Worm (Caenorhabditis elegans) whole organism, L4 larva: ENCODE data around the gene fut-1.

Experiments
- F10B5.3 ChIP-seq: sonication (generic microtip); optimal IDR thresholded peaks from 2 replicates; lab custom pipeline; 2016; ENCODE audit warnings: mild to moderate bottlenecking, missing genetic modification characterization, missing compliant biosample characterization
- F37D6.2 ChIP-seq: sonication (generic microtip); optimal IDR thresholded peaks from 2 replicates; lab custom pipeline; 2016; ENCODE audit warnings: mild to moderate bottlenecking, missing genetic modification characterization, missing compliant biosample characterization
- F49E8.2 ChIP-seq: sonication (generic microtip); optimal IDR thresholded peaks from 2 replicates; lab custom pipeline; 2016; ENCODE audit warnings: missing compliant biosample characterization, mild to moderate bottlenecking, missing genetic modification characterization, borderline replicate concordance
- Y48G9A.11 ChIP-seq: fragments of 200-800 bp; sonication (Bioruptor generic); IDR thresholded peaks from 2 replicates; pipeline ENCODE4 v1.3.6; 2022; ENCODE audit warnings: missing genetic modification reagents, missing genetic modification characterization, missing compliant biosample characterization
- Y75B8A.6 ChIP-seq: fragments of 200-800 bp; sonication (Bioruptor generic); IDR thresholded peaks from 2 replicates; pipeline ENCODE4 v1.3.6; 2022; ENCODE audit warnings: missing genetic modification reagents, missing genetic modification characterization, missing compliant biosample characterization
- aha-1 ChIP-seq: fragments of 150-350 bp; peaks from one replicate; lab custom pipeline; 2014; ENCODE audit warnings: missing biosample characterization, missing genetic modification characterization
- ama-1 ChIP-seq: fragments of 150-350 bp; optimal IDR thresholded peaks from 2 replicates; lab custom pipeline; 2014; ENCODE audit warnings: inconsistent platforms, mixed read lengths
- arid-1 ChIP-seq: fragments of 200-800 bp; sonication (Bioruptor generic); conservative IDR thresholded peaks from 2 replicates; pipeline ENCODE4 v1.3.6; 2022; ENCODE audit warnings: missing genetic modification reagents, missing genetic modification characterization, missing compliant biosample characterization
- attf-4 ChIP-seq: sonication (generic microtip); optimal IDR thresholded peaks from 3 replicates; lab custom pipeline; 2017; ENCODE audit warnings: missing biosample characterization, missing genetic modification characterization
- ceh-32 ChIP-seq: sonication (generic microtip); optimal IDR thresholded peaks from 2 replicates; lab custom pipeline; 2016; ENCODE audit warnings: mild to moderate bottlenecking, missing genetic modification characterization, missing compliant biosample characterization; ENCODE audit not compliant: poor library complexity
- ceh-82 ChIP-seq: sonication (generic microtip); optimal IDR thresholded peaks from 2 replicates; lab custom pipeline; 2017; ENCODE audit warnings: missing biosample characterization, missing genetic modification characterization
- daf-16 ChIP-seq, 3 experiments: sonication (generic microtip); optimal IDR thresholded peaks; 2 replicates each; lab custom pipeline; 2016 to 2017; ENCODE audit warnings: missing genetic modification characterization in 3 of 3, missing genetic modification reagents in 3 of 3, mild to moderate bottlenecking in 2 of 3, missing compliant biosample characterization in 2 of 3, missing biosample characterization in 1 of 3, moderate library complexity in 1 of 3
- daf-19 ChIP-seq: fragments of 200-800 bp; sonication (Bioruptor generic); conservative IDR thresholded peaks from 2 replicates; pipeline ENCODE4 v1.3.6; 2022; ENCODE audit warnings: missing genetic modification characterization, missing compliant biosample characterization
- daf-8 ChIP-seq: fragments of 200-800 bp; sonication (Bioruptor generic); IDR thresholded peaks from 2 replicates; pipeline ENCODE4 v1.3.6; 2022; ENCODE audit warnings: missing genetic modification characterization, missing compliant biosample characterization
- dmd-6 ChIP-seq: fragments of 200-800 bp; sonication (Bioruptor generic); IDR thresholded peaks from 2 replicates; pipeline ENCODE4 v1.3.6; 2022; ENCODE audit warnings: missing genetic modification reagents, missing genetic modification characterization, missing compliant biosample characterization
- duxl-1 ChIP-seq: sonication (generic microtip); optimal IDR thresholded peaks from 2 replicates; lab custom pipeline; 2016; ENCODE audit warnings: mild to moderate bottlenecking, missing genetic modification characterization, moderate library complexity, missing compliant biosample characterization; ENCODE audit not compliant: poor library complexity
- egl-27 ChIP-seq: sonication (generic microtip); optimal IDR thresholded peaks from 3 replicates; lab custom pipeline; 2017; ENCODE audit warnings: missing biosample characterization, missing genetic modification reagents, missing genetic modification characterization
- fkh-10 ChIP-seq: fragments of 150-350 bp; optimal IDR thresholded peaks from 2 replicates; lab custom pipeline; 2014; ENCODE audit warnings: missing biosample characterization, missing genetic modification reagents, missing genetic modification characterization
- gei-8 ChIP-seq: fragments of 200-800 bp; sonication (Bioruptor generic); optimal IDR thresholded peaks from 2 replicates; lab custom pipeline; 2018; ENCODE audit warnings: mild to moderate bottlenecking, missing genetic modification characterization, missing compliant biosample characterization
- hif-1 ChIP-seq, 2 experiments: sonication (generic microtip); optimal IDR thresholded peaks; 2 replicates each; lab custom pipeline; 2016 to 2017; ENCODE audit warnings: missing compliant biosample characterization in 2 of 2, missing genetic modification characterization in 2 of 2, missing genetic modification reagents in 2 of 2, missing genotype in 2 of 2, mild to moderate bottlenecking in 1 of 2
- lin-1 ChIP-seq: fragments of 200-800 bp; sonication (Bioruptor generic); IDR thresholded peaks from 2 replicates; pipeline ENCODE4 v1.3.6; 2022; ENCODE audit warnings: missing genetic modification reagents, missing genetic modification characterization, missing compliant biosample characterization
- lin-29 ChIP-seq: fragments of 200-800 bp; sonication (Bioruptor generic); IDR thresholded peaks from 2 replicates; pipeline ENCODE4 v1.3.6; 2022; ENCODE audit warnings: missing genetic modification reagents, missing genetic modification characterization, missing compliant biosample characterization
- lir-3 ChIP-seq: sonication (generic microtip); optimal IDR thresholded peaks from 2 replicates; lab custom pipeline; 2016; ENCODE audit warnings: mild to moderate bottlenecking, missing genetic modification characterization, missing compliant biosample characterization
- madf-5 ChIP-seq, 2 experiments: fragments of 200-800 bp; sonication (Bioruptor generic); IDR thresholded peaks; 2 replicates each; pipeline ENCODE4 v1.3.6; 2022; ENCODE audit warnings: missing compliant biosample characterization in 2 of 2, missing genetic modification characterization in 2 of 2
- mdl-1 ChIP-seq, 2 experiments: fragments of 150-350 bp in 1 of 2; sonication (generic microtip) in 1 of 2; optimal IDR thresholded peaks; 2 replicates each; lab custom pipeline; 2014 to 2017; ENCODE audit warnings: missing biosample characterization in 2 of 2, missing genetic modification characterization in 2 of 2
- mep-1 ChIP-seq: fragments of 150-350 bp; sonication (generic microtip); optimal IDR thresholded peaks from 3 replicates; lab custom pipeline; 2014; ENCODE audit warnings: missing biosample characterization, missing genetic modification characterization
- mxl-2 ChIP-seq: fragments of 200-800 bp; sonication (Bioruptor generic); conservative IDR thresholded peaks from 2 replicates; pipeline ENCODE4 v1.3.6; 2022; ENCODE audit warnings: missing genetic modification reagents, missing genetic modification characterization, missing compliant biosample characterization
- mxl-3 ChIP-seq: fragments of 200-800 bp; sonication (Bioruptor generic); optimal IDR thresholded peaks from 2 replicates; lab custom pipeline; 2018; ENCODE audit warnings: mild to moderate bottlenecking, missing genetic modification characterization, missing compliant biosample characterization
- nhr-10 ChIP-seq: fragments of 150-350 bp; optimal IDR thresholded peaks from 2 replicates; lab custom pipeline; 2014; ENCODE audit warnings: missing biosample characterization, missing genetic modification characterization
- nhr-102 ChIP-seq: sonication (generic microtip); optimal IDR thresholded peaks from 2 replicates; lab custom pipeline; 2016; ENCODE audit warnings: mild to moderate bottlenecking, missing genetic modification characterization, moderate library complexity, missing compliant biosample characterization
- nhr-25 ChIP-seq: sonication (generic microtip); optimal IDR thresholded peaks from 2 replicates; lab custom pipeline; 2017; ENCODE audit warnings: missing genetic modification characterization, mild to moderate bottlenecking, missing compliant biosample characterization, antibody characterized with exemption, moderate library complexity, borderline replicate concordance; ENCODE audit not compliant: insufficient read depth
- nhr-28 ChIP-seq: fragments of 150-350 bp; optimal IDR thresholded peaks from 2 replicates; lab custom pipeline; 2014; ENCODE audit warnings: missing biosample characterization, missing genetic modification characterization
- nhr-41 ChIP-seq: fragments of 200-800 bp; sonication (Bioruptor generic); IDR thresholded peaks from 2 replicates; pipeline ENCODE4 v1.3.6; 2022; ENCODE audit warnings: missing genetic modification reagents, missing genetic modification characterization, missing compliant biosample characterization
- nhr-42 ChIP-seq: fragments of 200-800 bp; sonication (Bioruptor generic); IDR thresholded peaks from 2 replicates; pipeline ENCODE4 v1.3.6; 2022; ENCODE audit warnings: missing genetic modification characterization, missing compliant biosample characterization
- nhr-6 ChIP-seq: fragments of 150-350 bp; optimal IDR thresholded peaks from 2 replicates; lab custom pipeline; 2014; ENCODE audit warnings: missing biosample characterization, missing genetic modification characterization
- nhr-77 ChIP-seq: fragments of 150-350 bp; optimal IDR thresholded peaks from 2 replicates; lab custom pipeline; 2014; ENCODE audit warnings: missing biosample characterization, missing genetic modification characterization
- pha-4 ChIP-seq, 2 experiments: fragments of 150-350 bp in 1 of 2; fragments of 200-800 bp in 1 of 2; sonication (Bioruptor generic) in 1 of 2; IDR thresholded peaks in 1 of 2; optimal IDR thresholded peaks in 1 of 2; 2 replicates each; pipeline versions ENCODE4 v1.3.6 to Lab custom; 2014 to 2022; ENCODE audit warnings: missing genetic modification characterization in 2 of 2, missing genetic modification reagents in 2 of 2, missing biosample characterization in 1 of 2, missing compliant biosample characterization in 1 of 2
- pqm-1 ChIP-seq: sonication (generic microtip); optimal IDR thresholded peaks from 2 replicates; lab custom pipeline; 2017; ENCODE audit warnings: missing biosample characterization, missing genetic modification characterization
- rbr-2 ChIP-seq: sonication (generic microtip); optimal IDR thresholded peaks from 2 replicates; lab custom pipeline; 2016; ENCODE audit warnings: missing genotype, missing genetic modification characterization, missing compliant biosample characterization
- saeg-2 ChIP-seq: fragments of 200-800 bp; sonication (Bioruptor generic); IDR thresholded peaks from 2 replicates; pipeline ENCODE4 v1.3.6; 2022; ENCODE audit warnings: missing genetic modification reagents, missing genetic modification characterization, missing compliant biosample characterization
- set-16 ChIP-seq: fragments of 200-800 bp; sonication (Bioruptor generic); IDR thresholded peaks from 2 replicates; pipeline ENCODE4 v1.3.6; 2022; ENCODE audit warnings: missing genetic modification reagents, missing genetic modification characterization, missing compliant biosample characterization
- skn-1 ChIP-seq: fragments of 150-350 bp; optimal IDR thresholded peaks from 2 replicates; lab custom pipeline; 2014; ENCODE audit warnings: missing biosample characterization, missing genetic modification characterization
- spr-3 ChIP-seq: fragments of 200-800 bp; sonication (Bioruptor generic); optimal IDR thresholded peaks from 2 replicates; lab custom pipeline; 2018; ENCODE audit warnings: mild to moderate bottlenecking, missing genetic modification characterization, missing compliant biosample characterization
- tag-97 ChIP-seq: fragments of 200-800 bp; sonication (Bioruptor generic); IDR thresholded peaks from 2 replicates; pipeline ENCODE4 v1.3.6; 2022; ENCODE audit warnings: missing genetic modification characterization, missing compliant biosample characterization
- unc-130 ChIP-seq: sonication (generic microtip); optimal IDR thresholded peaks from 2 replicates; lab custom pipeline; 2016; ENCODE audit warnings: missing genetic modification reagents, missing genetic modification characterization, missing compliant biosample characterization
- vab-7 ChIP-seq: fragments of 200-800 bp; sonication (Bioruptor generic); IDR thresholded peaks from 2 replicates; pipeline ENCODE4 v1.3.6; 2022; ENCODE audit warnings: missing genetic modification reagents, missing genetic modification characterization, missing compliant biosample characterization
- zfp-2 ChIP-seq: sonication (generic microtip); optimal IDR thresholded peaks from 2 replicates; lab custom pipeline; 2016; ENCODE audit warnings: mild to moderate bottlenecking, missing genetic modification characterization, missing compliant biosample characterization
- zfp-3 ChIP-seq: fragments of 200-800 bp; sonication (Bioruptor generic); conservative IDR thresholded peaks from 2 replicates; pipeline ENCODE4 v1.3.6; 2022; ENCODE audit warnings: missing genetic modification reagents, missing genetic modification characterization, missing compliant biosample characterization
- zip-11 ChIP-seq: fragments of 200-800 bp; sonication (Bioruptor generic); IDR thresholded peaks from 2 replicates; pipeline ENCODE4 v1.3.6; 2022; ENCODE audit warnings: missing genetic modification characterization, missing compliant biosample characterization
- ztf-11 ChIP-seq: fragments of 150-350 bp; optimal IDR thresholded peaks from 2 replicates; lab custom pipeline; 2014; ENCODE audit warnings: missing biosample characterization, missing genetic modification characterization
- ztf-7 ChIP-seq: fragments of 150-350 bp; optimal IDR thresholded peaks from 2 replicates; lab custom pipeline; 2014; ENCODE audit warnings: missing biosample characterization, missing genetic modification characterization

Gene fut-1

DNA sequence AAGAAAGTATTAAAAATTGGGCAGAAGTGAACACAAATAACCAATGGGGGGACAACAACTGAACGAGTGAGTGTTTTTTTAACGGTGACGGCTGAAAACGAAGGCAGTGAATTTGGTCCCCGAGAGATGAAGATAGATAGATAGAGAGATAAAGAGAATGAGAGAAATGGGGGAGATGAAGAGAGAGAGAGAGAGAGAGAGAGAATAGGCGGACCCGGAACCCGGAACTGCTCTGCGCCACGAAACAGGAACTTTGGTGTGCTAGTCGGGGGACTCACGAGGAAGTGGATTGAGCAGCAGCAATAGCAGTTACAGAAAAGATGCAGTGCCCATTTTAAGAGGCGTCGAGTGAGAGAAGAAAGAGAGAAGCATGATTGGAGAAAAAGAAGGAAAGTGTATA, 37.0 kb upstream of the fut-1 start (continued):
- TF ChIP-seq mxl-3 (GFP tag; lab: Kevin White, UChicago) (no peak), egl-27 (tag; lab: Kevin White, UChicago) (no peak), daf-16 (GFP tag; optimal IDR thresholded peaks at IDR 0.05; lab: Kevin White, UChicago) (peak in 1 of 2 experiments; percentile 49), daf-16 (tag; optimal IDR thresholded peaks at IDR 0.05; lab: Kevin White, UChicago) (no peak), spr-3 (no peak), saeg-2 (GFP tag; lab: Robert Waterston, UW) (no peak), nhr-41 (GFP tag; lab: Robert Waterston, UW) (no peak), lir-3 (tag; lab: Kevin White, UChicago) (no peak), pha-4 (GFP tag; IDR thresholded peaks at IDR 0.05; lab: Robert Waterston, UW) (no peak), pha-4 (tag; optimal IDR thresholded peaks at IDR 0.05; lab: Kevin White, UChicago) (no peak), lin-29 (GFP tag; lab: Robert Waterston, UW) (no peak), gei-8 (GFP tag; lab: Kevin White, UChicago) (peak; percentile 48), aha-1 (peak; percentile 41), madf-5 (GFP tag; IDR thresholded peaks at IDR 0.05; lab: Robert Waterston, UW) (no peak), pqm-1 (tag; lab: Kevin White, UChicago) (no peak), attf-4 (tag; lab: Kevin White, UChicago) (no peak), ztf-7 (tag; lab: Kevin White, UChicago) (no peak), F10B5.3 (no peak), F49E8.2 (tag; lab: Kevin White, UChicago) (no peak), mxl-2 (GFP tag; lab: Robert Waterston, UW) (no peak), zip-11 (no peak), set-16 (GFP tag; lab: Robert Waterston, UW) (peak; percentile 57; the same call in 1 of the 2 replicates), tag-97 (peak; percentile 98), rbr-2 (tag; lab: Kevin White, UChicago) (peak; percentile 88), arid-1 (GFP tag; lab: Robert Waterston, UW) (no peak), daf-8 (no peak), nhr-6 (no peak), hif-1 (tag; optimal IDR thresholded peaks at IDR 0.05; lab: Kevin White, UChicago) (peak in 1 of 2 experiments; percentile 76), unc-130 (GFP tag; lab: Kevin White, UChicago) (no peak), skn-1 (tag; lab: Kevin White, UChicago) (no peak), duxl-1 (no peak), nhr-28 (tag; lab: Kevin White, UChicago) (no peak), zfp-3 (GFP tag; lab: Robert Waterston, UW) (no peak), mdl-1 (tag; optimal IDR thresholded peaks at IDR 0.05; lab: Kevin White, UChicago) (peak; percentile 3 to 76), nhr-102 (no peak), dmd-6 (GFP tag; lab: Robert Waterston, UW) (peak; percentile 76), lin-1 (GFP tag; lab: Robert Waterston, UW) (no peak), Y75B8A.6 (no peak), mep-1 (tag; lab: Kevin White, UChicago) (peak; percentile 77), nhr-77 (tag; lab: Kevin White, UChicago) (no peak), vab-7 (no peak), fkh-10 (GFP tag; lab: Kevin White, UChicago) (peak; percentile 96), F37D6.2 (peak; percentile 59), nhr-10 (tag; lab: Kevin White, UChicago) (no peak), zfp-2 (tag; lab: Kevin White, UChicago) (no peak), nhr-42 (GFP tag; lab: Robert Waterston, UW) (no peak), ceh-82 (tag; lab: Kevin White, UChicago) (no peak), nhr-25 (no peak), ama-1 (no peak), ztf-11 (tag; lab: Kevin White, UChicago) (no peak), ceh-32 (tag; lab: Kevin White, UChicago) (peak; percentile 6), Y48G9A.11 (GFP tag; lab: Robert Waterston, UW) (no peak), daf-19 (GFP tag; lab: Robert Waterston, UW) (no peak)
